Fruit fly (Drosophila melanogaster) whole organism, embryonic: ENCODE data around the gene CG9992.

ENCODE experiments used
- ATbp ChIP-seq: fragments of 200-800 bp; sonication (Bioruptor generic); optimal IDR thresholded peaks from 2 replicates; lab custom pipeline; 2017; ENCODE audit warnings: missing biosample characterization, mild to moderate bottlenecking, missing genetic modification characterization, missing genetic modification reagents
- B-H1 ChIP-seq: fragments of 200-800 bp; sonication (Bioruptor generic); IDR thresholded peaks from 3 replicates; pipeline ENCODE4 v1.3.6; 2022; ENCODE audit warnings: missing biosample characterization, missing genetic modification characterization
- Bdp1 ChIP-seq: fragments of 200-800 bp; sonication (Bioruptor generic); optimal IDR thresholded peaks from 3 replicates; lab custom pipeline; 2016; ENCODE audit warnings: missing biosample characterization, missing genetic modification characterization
- CG10565 ChIP-seq: fragments of 200-800 bp; sonication (Bioruptor generic); optimal IDR thresholded peaks from 3 replicates; lab custom pipeline; 2016; ENCODE audit warnings: missing biosample characterization, mild to moderate bottlenecking, missing genetic modification characterization
- CG11398 ChIP-seq: fragments of 200-800 bp; sonication (Bioruptor generic); optimal IDR thresholded peaks from 2 replicates; lab custom pipeline; 2016; ENCODE audit warnings: missing biosample characterization, missing genetic modification characterization
- CG12744 ChIP-seq: fragments of 200-800 bp; sonication (Bioruptor generic); optimal IDR thresholded peaks from 2 replicates; lab custom pipeline; 2016; ENCODE audit warnings: missing biosample characterization, missing genetic modification characterization
- CG13624 ChIP-seq: fragments of 200-800 bp; sonication (Bioruptor generic); optimal IDR thresholded peaks from 2 replicates; lab custom pipeline; 2016; ENCODE audit warnings: missing biosample characterization, missing genetic modification characterization
- CG15479 ChIP-seq: fragments of 200-800 bp; sonication (Bioruptor generic); optimal IDR thresholded peaks from 3 replicates; lab custom pipeline; 2019; ENCODE audit warnings: missing biosample characterization, mild to moderate bottlenecking, missing genetic modification characterization, moderate library complexity
- CG1603 ChIP-seq: fragments of 200-800 bp; sonication (Bioruptor generic); optimal IDR thresholded peaks from 2 replicates; lab custom pipeline; 2019; ENCODE audit warnings: missing biosample characterization, mild to moderate bottlenecking, missing genetic modification characterization, moderate library complexity
- CG16863 ChIP-seq: fragments of 200-800 bp; sonication (Bioruptor generic); optimal IDR thresholded peaks from 3 replicates; lab custom pipeline; 2016; ENCODE audit warnings: missing biosample characterization, missing genetic modification characterization
- CG2120 ChIP-seq: fragments of 200-800 bp; sonication (Bioruptor generic); optimal IDR thresholded peaks from 3 replicates; lab custom pipeline; 2016; ENCODE audit warnings: missing biosample characterization, missing genetic modification characterization
- CG30020 ChIP-seq: fragments of 200-800 bp; optimal IDR thresholded peaks from 2 replicates; lab custom pipeline; 2019; ENCODE audit warnings: missing biosample characterization, mild to moderate bottlenecking, missing genetic modification characterization, moderate library complexity
- CG31365 ChIP-seq: fragments of 200-800 bp; sonication (Bioruptor generic); optimal IDR thresholded peaks from 2 replicates; lab custom pipeline; 2018; ENCODE audit warnings: missing biosample characterization, mild to moderate bottlenecking, missing genetic modification characterization
- CG32532 ChIP-seq: fragments of 200-800 bp; sonication (Bioruptor generic); IDR thresholded peaks from 2 replicates; pipeline ENCODE4 v1.3.6; 2022; ENCODE audit warnings: missing biosample characterization, missing genetic modification characterization
- CG33213 ChIP-seq: fragments of 200-800 bp; sonication (Bioruptor generic); optimal IDR thresholded peaks from 3 replicates; lab custom pipeline; 2016; ENCODE audit warnings: missing biosample characterization, missing genetic modification characterization
- CG34224 ChIP-seq: fragments of 200-800 bp; sonication (Bioruptor generic); IDR thresholded peaks from 3 replicates; pipeline ENCODE4 v1.3.6; 2022; ENCODE audit warnings: missing biosample characterization, missing genetic modification characterization; ENCODE audit not compliant: partially characterized antibody
- CG4424 ChIP-seq: fragments of 200-800 bp; sonication (Bioruptor generic); optimal IDR thresholded peaks from 3 replicates; lab custom pipeline; 2016; ENCODE audit warnings: missing biosample characterization, missing genetic modification characterization
- CG5245 ChIP-seq: fragments of 200-800 bp; sonication (Bioruptor generic); optimal IDR thresholded peaks from 3 replicates; lab custom pipeline; 2016; ENCODE audit warnings: missing biosample characterization, missing genetic modification characterization
- CG6254 ChIP-seq: fragments of 200-800 bp; sonication (Bioruptor generic); optimal IDR thresholded peaks from 3 replicates; lab custom pipeline; 2017; ENCODE audit warnings: mild to moderate bottlenecking, missing biosample characterization, missing genetic modification reagents, missing genetic modification characterization
- CG7928 ChIP-seq: fragments of 200-800 bp; sonication (Bioruptor generic); optimal IDR thresholded peaks from 2 replicates; lab custom pipeline; 2017; ENCODE audit warnings: missing biosample characterization, mild to moderate bottlenecking, missing genetic modification characterization
- CG8388 ChIP-seq: fragments of 200-800 bp; sonication (Bioruptor generic); optimal IDR thresholded peaks from 2 replicates; lab custom pipeline; 2019; ENCODE audit warnings: missing biosample characterization, mild to moderate bottlenecking, missing genetic modification characterization, moderate library complexity
- Dll ChIP-seq: fragments of 200-800 bp; sonication (Bioruptor generic); IDR thresholded peaks from 4 replicates; pipeline ENCODE4 v1.3.6; 2022; ENCODE audit warnings: missing biosample characterization, missing genetic modification characterization; ENCODE audit not compliant: partially characterized antibody
- Hand ChIP-seq: fragments of 200-800 bp; sonication (Bioruptor generic); optimal IDR thresholded peaks from 2 replicates; lab custom pipeline; 2017; ENCODE audit warnings: mild to moderate bottlenecking, missing biosample characterization, missing genetic modification reagents, missing genetic modification characterization
- Jarid2 ChIP-seq: fragments of 200-800 bp; sonication (Bioruptor generic); optimal IDR thresholded peaks from 3 replicates; lab custom pipeline; 2017; ENCODE audit warnings: mild to moderate bottlenecking, missing biosample characterization, missing genetic modification reagents, missing genetic modification characterization
- Mad ChIP-seq: fragments of 200-800 bp; sonication (Bioruptor generic); optimal IDR thresholded peaks from 2 replicates; lab custom pipeline; 2016; ENCODE audit warnings: missing biosample characterization, missing genetic modification characterization
- Meics ChIP-seq: fragments of 200-800 bp; sonication (Bioruptor generic); optimal IDR thresholded peaks from 2 replicates; lab custom pipeline; 2017; ENCODE audit warnings: missing biosample characterization, mild to moderate bottlenecking, missing genetic modification characterization
- Taf1 ChIP-seq: fragments of 200-800 bp; sonication (Bioruptor generic); IDR thresholded peaks from 2 replicates; pipeline ENCODE4 v1.3.6; 2022; ENCODE audit warnings: missing biosample characterization, missing genetic modification characterization
- ash1 ChIP-seq: fragments of 200-800 bp; sonication (Bioruptor generic); optimal IDR thresholded peaks from 2 replicates; lab custom pipeline; 2018; ENCODE audit warnings: missing biosample characterization, mild to moderate bottlenecking, missing genetic modification characterization
- bab2 ChIP-seq: fragments of 200-800 bp; sonication (Bioruptor generic); optimal IDR thresholded peaks from 2 replicates; lab custom pipeline; 2016; ENCODE audit warnings: missing biosample characterization, missing genetic modification characterization
- cato ChIP-seq: fragments of 200-800 bp; sonication (Bioruptor generic); optimal IDR thresholded peaks from 2 replicates; lab custom pipeline; 2016; ENCODE audit warnings: missing biosample characterization, missing genetic modification characterization, borderline replicate concordance
- dan ChIP-seq: fragments of 200-800 bp; sonication (Bioruptor generic); IDR thresholded peaks from 2 replicates; pipeline ENCODE4 v1.3.6; 2022; ENCODE audit warnings: missing biosample characterization, missing genetic modification characterization
- fd3F ChIP-seq: fragments of 200-800 bp; sonication (Bioruptor generic); optimal IDR thresholded peaks from 2 replicates; lab custom pipeline; 2018; ENCODE audit warnings: missing biosample characterization, mild to moderate bottlenecking, missing genetic modification characterization, moderate library complexity
- gem ChIP-seq: fragments of 200-800 bp; sonication (Bioruptor generic); optimal IDR thresholded peaks from 2 replicates; lab custom pipeline; 2019; ENCODE audit warnings: missing biosample characterization, mild to moderate bottlenecking, missing genetic modification characterization, moderate library complexity
- gsb-n ChIP-seq: fragments of 200-800 bp; sonication (Bioruptor generic); optimal IDR thresholded peaks from 3 replicates; lab custom pipeline; 2018; ENCODE audit warnings: missing biosample characterization, mild to moderate bottlenecking, missing genetic modification characterization
- h ChIP-seq: fragments of >200 bp; optimal IDR thresholded peaks from 2 replicates; lab custom pipeline; 2017
- ind ChIP-seq: fragments of 200-800 bp; sonication (Bioruptor generic); optimal IDR thresholded peaks from 3 replicates; lab custom pipeline; 2016; ENCODE audit warnings: missing biosample characterization, missing genetic modification characterization
- jigr1 ChIP-seq: fragments of 200-800 bp; sonication (Bioruptor generic); IDR thresholded peaks from 3 replicates; pipeline ENCODE4 v1.3.6; 2022; ENCODE audit warnings: missing biosample characterization, missing genetic modification characterization
- lbe ChIP-seq: fragments of 200-800 bp; sonication (Bioruptor generic); optimal IDR thresholded peaks from 2 replicates; lab custom pipeline; 2016; ENCODE audit warnings: missing biosample characterization, mild to moderate bottlenecking, missing genetic modification characterization
- lilli ChIP-seq: fragments of 200-800 bp; sonication (Bioruptor generic); optimal IDR thresholded peaks from 3 replicates; lab custom pipeline; 2016; ENCODE audit warnings: missing biosample characterization, missing genetic modification characterization
- onecut ChIP-seq: fragments of 200-800 bp; sonication (Bioruptor generic); IDR thresholded peaks from 2 replicates; pipeline ENCODE4 v1.3.6; 2022; ENCODE audit warnings: missing biosample characterization, missing genetic modification characterization
- pho ChIP-seq: fragments of 200-800 bp; sonication (Bioruptor generic); optimal IDR thresholded peaks from 2 replicates; lab custom pipeline; 2016; ENCODE audit warnings: missing biosample characterization, missing genetic modification characterization
- pros ChIP-seq: fragments of 200-800 bp; sonication (Bioruptor generic); optimal IDR thresholded peaks from 3 replicates; lab custom pipeline; 2019; ENCODE audit warnings: missing biosample characterization, mild to moderate bottlenecking, missing genetic modification characterization, moderate library complexity
- ro ChIP-seq: fragments of 200-800 bp; sonication (Bioruptor generic); IDR thresholded peaks from 2 replicates; pipeline ENCODE4 v1.3.6; 2022; ENCODE audit warnings: missing biosample characterization, missing genetic modification characterization
- row ChIP-seq: fragments of 200-800 bp; sonication (Bioruptor generic); IDR thresholded peaks from 3 replicates; pipeline ENCODE4 v1.3.6; 2022; ENCODE audit warnings: missing biosample characterization, missing genetic modification characterization
- sens ChIP-seq: fragments of 200-800 bp; sonication (Bioruptor generic); peaks from one replicate; lab custom pipeline; 2016; ENCODE audit warnings: missing biosample characterization, missing genetic modification characterization
- sr ChIP-seq: fragments of 200-800 bp; sonication (Bioruptor generic); IDR thresholded peaks from 3 replicates; pipeline ENCODE4 v1.3.6; 2022; ENCODE audit warnings: missing biosample characterization, missing genetic modification characterization
- tgo ChIP-seq: fragments of 200-800 bp; sonication (Bioruptor generic); IDR thresholded peaks from 3 replicates; pipeline ENCODE4 v1.3.6; 2022; ENCODE audit warnings: missing biosample characterization, missing genetic modification characterization
- tin ChIP-seq: fragments of 200-800 bp; sonication (Bioruptor generic); optimal IDR thresholded peaks from 3 replicates; lab custom pipeline; 2016; ENCODE audit warnings: missing biosample characterization, missing genetic modification characterization
- unc-4 ChIP-seq: fragments of 200-800 bp; sonication (Bioruptor generic); IDR thresholded peaks from 2 replicates; pipeline ENCODE4 v1.3.6; 2022; ENCODE audit warnings: missing biosample characterization, missing genetic modification characterization; ENCODE audit not compliant: partially characterized antibody
- unpg ChIP-seq: fragments of 200-800 bp; sonication (Bioruptor generic); optimal IDR thresholded peaks from 3 replicates; lab custom pipeline; 2018; ENCODE audit warnings: missing biosample characterization, mild to moderate bottlenecking, missing genetic modification characterization, moderate library complexity
- z ChIP-seq: fragments of 200-800 bp; sonication (Bioruptor generic); IDR thresholded peaks from 3 replicates; pipeline ENCODE4 v1.3.6; 2022; ENCODE audit warnings: missing biosample characterization, missing genetic modification characterization

The CG9992 gene

DNA sequence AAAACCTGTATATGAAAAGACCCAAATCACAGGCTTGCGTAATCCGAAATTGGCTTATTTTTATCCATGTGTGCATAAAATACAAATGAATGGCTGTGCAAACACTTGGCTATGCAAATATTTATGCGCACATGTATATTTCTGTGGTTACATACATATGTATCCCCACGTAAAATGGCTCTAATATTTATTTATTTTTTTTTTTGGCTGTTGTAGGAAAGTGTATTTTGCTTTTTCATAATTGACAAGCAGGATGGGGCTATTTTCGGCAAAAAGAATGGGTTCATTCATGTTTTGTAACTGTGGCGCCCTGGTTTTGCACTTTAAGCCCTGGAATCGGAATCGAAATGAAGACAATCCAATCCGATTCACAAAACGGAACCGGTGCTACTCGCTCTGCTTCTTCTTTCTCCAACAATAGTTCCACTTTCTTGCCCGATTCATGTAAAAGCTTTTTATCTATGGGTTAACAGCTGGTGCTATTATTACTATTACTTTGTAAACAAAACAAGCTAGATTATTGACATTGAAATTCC is 49.5 kb downstream of the CG9992 start (continued):
- TF ChIP-seq CG4424 (GFP tag; lab: Kevin White, UChicago) (peak; percentile 65), CG1603 (peak; percentile 37), jigr1 (GFP tag; lab: Robert Waterston, UW) (no peak; the same call in 1 of the 3 replicates), ash1 (GFP tag; lab: Kevin White, UChicago) (no peak), CG10565 (no peak), Meics (GFP tag; lab: Kevin White, UChicago) (peak; percentile 78), CG33213 (GFP tag; lab: Kevin White, UChicago) (peak; percentile 62), unpg (GFP tag; lab: Kevin White, UChicago) (peak; percentile 70), gsb-n (tag; lab: Kevin White, UChicago) (no peak), onecut (peak; percentile 58), ind (peak; percentile 74), tin (GFP tag; lab: Kevin White, UChicago) (peak; percentile 77), sens (GFP tag; lab: Kevin White, UChicago) (peak; percentile 95), CG7928 (GFP tag; lab: Kevin White, UChicago) (peak; percentile 90), CG5245 (GFP tag; lab: Kevin White, UChicago) (peak; percentile 38), pho (GFP tag; lab: Kevin White, UChicago) (peak; percentile 77), CG12744 (GFP tag; lab: Kevin White, UChicago) (peak; percentile 47), CG8388 (peak; percentile 57), CG16863 (GFP tag; lab: Kevin White, UChicago) (peak; percentile 66), CG15479 (no peak), gem (peak; percentile 71), B-H1 (GFP tag; lab: Robert Waterston, UW) (peak; percentile 75; the same call in 2 of the 3 replicates), Dll (GFP tag; lab: Robert Waterston, UW) (0 out of 4 replicates have a peak, but pooled peaks have one; percentile 22), CG6254 (peak; percentile 42), fd3F (GFP tag; lab: Kevin White, UChicago) (peak; percentile 63), cato (GFP tag; lab: Kevin White, UChicago) (no peak), tgo (GFP tag; lab: Robert Waterston, UW) (peak; percentile 73), Jarid2 (GFP tag; lab: Kevin White, UChicago) (no peak), row (GFP tag; lab: Robert Waterston, UW) (peak; percentile 70), Taf1 (GFP tag; lab: Robert Waterston, UW) (no peak), CG30020 (tag; lab: Kevin White, UChicago) (peak; percentile 64), ro (GFP tag; lab: Robert Waterston, UW) (0 out of 2 replicates have a peak, but pooled peaks have one; percentile 8), CG2120 (GFP tag; lab: Kevin White, UChicago) (peak; percentile 85), dan (GFP tag; lab: Robert Waterston, UW) (no peak), lbe (GFP tag; lab: Kevin White, UChicago) (peak; percentile 32), unc-4 (GFP tag; lab: Robert Waterston, UW) (no peak), pros (GFP tag; lab: Kevin White, UChicago) (peak; percentile 86), CG11398 (GFP tag; lab: Kevin White, UChicago) (peak; percentile 53), CG31365 (no peak), Bdp1 (peak; percentile 34), CG32532 (GFP tag; lab: Robert Waterston, UW) (peak; percentile 87), z (GFP tag; lab: Robert Waterston, UW) (0 out of 3 replicates have a peak, but pooled peaks have one; percentile 40), bab2 (GFP tag; lab: Kevin White, UChicago) (peak; percentile 70), ATbp (GFP tag; lab: Kevin White, UChicago) (peak; percentile 29), sr (GFP tag; lab: Robert Waterston, UW) (no peak; the same call in 2 of the 3 replicates), Hand (GFP tag; lab: Kevin White, UChicago) (peak; percentile 57), h (lab: Kevin White, UChicago) (no peak), Mad (peak; percentile 57), CG13624 (peak; percentile 71), lilli (GFP tag; lab: Kevin White, UChicago) (peak; percentile 87), CG34224 (GFP tag; lab: Robert Waterston, UW) (no peak)
